Worm (Caenorhabditis elegans) whole organism, early embryonic: ENCODE data around the gene clec-132.

Source experiments
- B0310.2 ChIP-seq: sonication (generic microtip); optimal IDR thresholded peaks from 2 replicates; lab custom pipeline; 2016; ENCODE audit warnings: mild to moderate bottlenecking, missing genetic modification characterization, missing compliant biosample characterization
- F13C5.2 ChIP-seq: sonication (generic microtip); optimal IDR thresholded peaks from 2 replicates; lab custom pipeline; 2017; ENCODE audit warnings: mild to moderate bottlenecking, missing genetic modification characterization, inconsistent platforms, missing compliant biosample characterization
- aly-1 ChIP-seq: sonication (generic microtip); optimal IDR thresholded peaks from 2 replicates; lab custom pipeline; 2016; ENCODE audit warnings: missing genetic modification characterization, missing compliant biosample characterization
- ama-1 ChIP-seq: fragments of 150-350 bp; optimal IDR thresholded peaks from 2 replicates; lab custom pipeline; 2014
- ceh-13 ChIP-seq: fragments of 200-800 bp; sonication (Bioruptor generic); optimal IDR thresholded peaks from 2 replicates; lab custom pipeline; 2018; ENCODE audit warnings: mild to moderate bottlenecking, missing genetic modification characterization, missing compliant biosample characterization
- ceh-36 ChIP-seq: sonication (generic microtip); optimal IDR thresholded peaks from 2 replicates; lab custom pipeline; 2016; ENCODE audit warnings: missing genetic modification characterization, inconsistent platforms, missing compliant biosample characterization
- ets-7 ChIP-seq: sonication (generic microtip); optimal IDR thresholded peaks from 2 replicates; lab custom pipeline; 2016; ENCODE audit warnings: missing genotype, missing genetic modification characterization, missing compliant biosample characterization
- flt-1 ChIP-seq: fragments of 200-800 bp; sonication (Bioruptor generic); IDR thresholded peaks from 2 replicates; pipeline ENCODE4 v1.3.6; 2022; ENCODE audit warnings: missing genetic modification characterization, missing compliant biosample characterization
- hmbx-1 ChIP-seq: sonication (generic microtip); optimal IDR thresholded peaks from 2 replicates; lab custom pipeline; 2016; ENCODE audit warnings: mild to moderate bottlenecking, missing genetic modification characterization, missing compliant biosample characterization
- hmg-4 ChIP-seq: fragments of 200-800 bp; sonication (Bioruptor generic); optimal IDR thresholded peaks from 2 replicates; lab custom pipeline; 2018; ENCODE audit warnings: mild to moderate bottlenecking, missing genetic modification characterization, missing compliant biosample characterization
- hnd-1 ChIP-seq: sonication (generic microtip); optimal IDR thresholded peaks from 2 replicates; lab custom pipeline; 2016; ENCODE audit warnings: missing genetic modification characterization, missing compliant biosample characterization
- pes-1 ChIP-seq: fragments of 200-800 bp; sonication (Bioruptor generic); IDR thresholded peaks from 2 replicates; pipeline ENCODE4 v1.3.6; 2022; ENCODE audit warnings: missing genetic modification reagents, missing genetic modification characterization, missing compliant biosample characterization
- scrt-1 ChIP-seq: fragments of 200-800 bp; sonication (Bioruptor generic); IDR thresholded peaks from 2 replicates; pipeline ENCODE4 v1.3.6; 2022; ENCODE audit warnings: missing genetic modification characterization, missing compliant biosample characterization
- sea-1 ChIP-seq: fragments of 200-800 bp; sonication (Bioruptor generic); conservative IDR thresholded peaks from 2 replicates; pipeline ENCODE4 v1.3.6; 2022; ENCODE audit warnings: missing genetic modification characterization, missing compliant biosample characterization
- tbx-11 ChIP-seq: fragments of 200-800 bp; sonication (Bioruptor generic); IDR thresholded peaks from 2 replicates; pipeline ENCODE4 v1.3.6; 2022; ENCODE audit warnings: missing genetic modification characterization, missing compliant biosample characterization
- tbx-37 ChIP-seq: fragments of 200-800 bp; sonication (Bioruptor generic); conservative IDR thresholded peaks from 2 replicates; pipeline ENCODE4 v1.3.6; 2022; ENCODE audit warnings: missing genetic modification reagents, missing genetic modification characterization, missing compliant biosample characterization
- tra-4 ChIP-seq: sonication (generic microtip); optimal IDR thresholded peaks from 2 replicates; lab custom pipeline; 2017; ENCODE audit warnings: missing genetic modification characterization, missing compliant biosample characterization

clec-132 gene

ce11 chrII:3567066-3567465, 9.8 kb upstream of the clec-132 start:
- no peak for TF ChIP-seq ets-7 (tag; lab: Kevin White, UChicago)
- no peak for TF ChIP-seq tbx-37 (GFP tag; lab: Robert Waterston, UW)
- TF ChIP-seq ceh-13 (GFP tag; lab: Kevin White, UChicago): no peak
- no peak for TF ChIP-seq ama-1 (lab: Kevin White, UChicago)
- TF ChIP-seq flt-1 (GFP tag; lab: Robert Waterston, UW): no peak
- no peak for TF ChIP-seq hmbx-1 (tag; lab: Kevin White, UChicago)

DNA sequence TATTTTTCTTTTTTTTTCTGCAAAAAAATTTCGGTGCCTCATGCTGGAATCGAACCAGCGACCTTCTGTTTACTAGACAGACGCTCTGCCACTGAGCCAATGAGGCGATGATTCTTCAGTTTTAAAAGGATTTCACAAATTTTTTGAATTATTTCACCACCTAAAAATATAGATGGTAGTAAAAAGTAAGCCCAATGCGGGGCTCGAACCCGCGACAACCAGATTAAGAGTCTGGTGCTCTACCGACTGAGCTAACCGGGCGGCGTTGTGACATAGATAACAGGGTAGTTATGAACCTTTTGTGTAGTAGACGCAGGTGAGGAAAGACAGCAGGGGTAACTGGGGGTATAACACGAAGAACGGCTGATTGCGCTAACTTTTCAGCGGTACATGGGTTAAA, 9.3 kb upstream of the clec-132 start:
- peak; percentile 22 for TF ChIP-seq ceh-13 (GFP tag; lab: Kevin White, UChicago)
- peak; percentile 86 for TF ChIP-seq pes-1 (GFP tag; lab: Robert Waterston, UW)
- peak; percentile 68 for TF ChIP-seq flt-1 (GFP tag; lab: Robert Waterston, UW)
- peak; percentile 69 for TF ChIP-seq hmg-4 (GFP tag; lab: Kevin White, UChicago)
- TF ChIP-seq hnd-1 (tag; lab: Kevin White, UChicago): peak; percentile 55
- TF ChIP-seq sea-1 (GFP tag; lab: Robert Waterston, UW): peak; percentile 76; the same call in 1 of the 2 replicates
- peak; percentile 47 for TF ChIP-seq aly-1 (tag; lab: Kevin White, UChicago)
- peak; percentile 86 for TF ChIP-seq scrt-1 (GFP tag; lab: Robert Waterston, UW)
- TF ChIP-seq B0310.2: peak; percentile 12
- TF ChIP-seq tbx-11 (GFP tag; lab: Robert Waterston, UW): peak; percentile 70
- peak; percentile 52; the same call in 1 of the 2 replicates for TF ChIP-seq tbx-37 (GFP tag; lab: Robert Waterston, UW)
- TF ChIP-seq tra-4 (tag; lab: Kevin White, UChicago): peak; percentile 10
- TF ChIP-seq ceh-36: peak; percentile 82

DNA sequence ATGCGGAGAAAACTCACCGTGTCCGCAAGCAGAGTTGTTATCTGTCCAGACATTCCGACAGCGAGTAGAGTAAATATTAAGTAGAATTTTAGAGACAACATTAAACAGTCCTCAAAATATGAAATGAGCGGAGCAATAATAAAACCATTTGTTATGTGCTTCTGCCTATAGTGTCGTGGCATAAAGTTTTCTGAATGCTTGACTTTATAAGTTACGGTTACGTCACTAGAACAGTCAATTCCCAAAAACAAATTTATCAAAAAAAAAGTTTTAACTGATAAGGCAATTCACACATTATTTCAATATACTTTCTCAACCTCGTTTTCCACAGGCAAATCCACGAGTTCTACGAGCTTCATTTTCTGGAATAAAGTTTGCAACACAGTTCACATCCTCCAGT, 7.7 kb upstream of the clec-132 start, which contains the start of gene clec-127:
Gene clec-127 (minus strand): TSS at position 101 of the 400 bp plus-strand sequence.
- no peak for TF ChIP-seq ama-1 (lab: Kevin White, UChicago)

ce11 chrII:3570927-3571538, 5.8 kb upstream of the clec-132 start, which contains the start of the genes clec-128 and clec-129:
clec-128 (minus strand) TSS chrII:3571027.
clec-129 (plus strand) TSS chrII:3571488.
- TF ChIP-seq ceh-36 (no peak), hmg-4 (GFP tag; lab: Kevin White, UChicago) (no peak), hmbx-1 (tag; lab: Kevin White, UChicago) (no peak), hnd-1 (tag; lab: Kevin White, UChicago) (no peak), ama-1 (lab: Kevin White, UChicago) (no peak), flt-1 (GFP tag; lab: Robert Waterston, UW) (no peak), ets-7 (tag; lab: Kevin White, UChicago) (no peak), F13C5.2 (tag; lab: Kevin White, UChicago) (no peak), ceh-13 (GFP tag; lab: Kevin White, UChicago) (no peak)

- TF ChIP-seq flt-1 (GFP tag; lab: Robert Waterston, UW) (no peak), tbx-37 (GFP tag; lab: Robert Waterston, UW) (no peak), pes-1 (GFP tag; lab: Robert Waterston, UW) (no peak), hmg-4 (GFP tag; lab: Kevin White, UChicago) (no peak), sea-1 (GFP tag; lab: Robert Waterston, UW) (no peak), B0310.2 (no peak)
Observed at ce11 chrII:3573255-3573654, 3.6 kb upstream of the clec-132 start, which contains the start of gene clec-130. clec-130 (plus strand) TSS chrII:3573555.

DNA sequence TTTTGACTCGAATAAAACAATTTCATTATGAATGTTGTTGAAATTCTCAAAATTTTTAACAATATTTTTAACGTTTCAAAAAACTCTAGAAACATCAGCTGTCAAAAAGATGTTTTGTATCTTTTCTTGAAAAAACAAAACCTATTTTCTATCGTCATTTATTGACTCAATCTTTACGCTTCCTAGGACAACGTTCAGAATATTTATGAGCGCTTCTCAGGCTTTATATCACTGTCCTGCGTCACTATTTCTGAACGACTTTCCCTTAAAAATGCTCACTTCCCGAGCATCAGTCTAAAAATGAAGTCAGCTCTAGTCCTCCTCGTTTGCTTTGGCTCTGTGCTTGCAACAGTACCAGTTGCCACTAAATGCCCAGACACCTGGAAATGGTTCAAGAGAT, 1.3 kb downstream of the clec-132 start, which contains the start of gene clec-133:
Gene clec-133 (plus strand): TSS at position 301 of the 400 bp plus-strand sequence.
- no peak for TF ChIP-seq hmbx-1 (tag; lab: Kevin White, UChicago)
- TF ChIP-seq ceh-36: no peak
- TF ChIP-seq pes-1 (GFP tag; lab: Robert Waterston, UW): no peak
- TF ChIP-seq F13C5.2 (tag; lab: Kevin White, UChicago): no peak
- no peak for TF ChIP-seq ama-1 (lab: Kevin White, UChicago)
- TF ChIP-seq flt-1 (GFP tag; lab: Robert Waterston, UW): no peak
- TF ChIP-seq scrt-1 (GFP tag; lab: Robert Waterston, UW): no peak
- no peak for TF ChIP-seq sea-1 (GFP tag; lab: Robert Waterston, UW)
- TF ChIP-seq ets-7 (tag; lab: Kevin White, UChicago): no peak
- TF ChIP-seq ceh-13 (GFP tag; lab: Kevin White, UChicago): no peak
- TF ChIP-seq tra-4 (tag; lab: Kevin White, UChicago): no peak
- no peak for TF ChIP-seq B0310.2
- no peak for TF ChIP-seq aly-1 (tag; lab: Kevin White, UChicago)

- TF ChIP-seq hmbx-1 (tag; lab: Kevin White, UChicago) (no peak), hmg-4 (GFP tag; lab: Kevin White, UChicago) (no peak), B0310.2 (no peak), ceh-36 (no peak), tra-4 (tag; lab: Kevin White, UChicago) (no peak), tbx-11 (GFP tag; lab: Robert Waterston, UW) (no peak), flt-1 (GFP tag; lab: Robert Waterston, UW) (no peak), sea-1 (GFP tag; lab: Robert Waterston, UW) (no peak), ets-7 (tag; lab: Kevin White, UChicago) (no peak), F13C5.2 (tag; lab: Kevin White, UChicago) (no peak), hnd-1 (tag; lab: Kevin White, UChicago) (no peak), aly-1 (tag; lab: Kevin White, UChicago) (no peak), scrt-1 (GFP tag; lab: Robert Waterston, UW) (no peak), ama-1 (lab: Kevin White, UChicago) (no peak), tbx-37 (GFP tag; lab: Robert Waterston, UW) (no peak), ceh-13 (GFP tag; lab: Kevin White, UChicago) (no peak), pes-1 (GFP tag; lab: Robert Waterston, UW) (no peak)
Observed at ce11 chrII:3579767-3580166, 2.9 kb downstream of the clec-132 start, which contains the start of gene clec-134. clec-134 (plus strand) TSS chrII:3580067.
